Fruit fly (Drosophila melanogaster) whole organism, prepupa: ENCODE data around the gene CG42553.

Experiments
- CG7368 ChIP-seq: fragments of 200-800 bp; sonication (Bioruptor generic); optimal IDR thresholded peaks from 3 replicates; lab custom pipeline; 2016; ENCODE audit warnings: missing biosample characterization, missing genetic modification characterization
- CG8319 ChIP-seq: fragments of 200-800 bp; sonication (Bioruptor generic); optimal IDR thresholded peaks from 3 replicates; lab custom pipeline; 2016; ENCODE audit warnings: missing biosample characterization, missing genetic modification characterization
- Ets96B ChIP-seq: fragments of 200-800 bp; optimal IDR thresholded peaks from 2 replicates; lab custom pipeline; 2019; ENCODE audit warnings: missing biosample characterization, mild to moderate bottlenecking, missing genetic modification characterization, moderate library complexity
- Lpt ChIP-seq: fragments of 200-800 bp; sonication (Bioruptor generic); optimal IDR thresholded peaks from 3 replicates; lab custom pipeline; 2016; ENCODE audit warnings: missing biosample characterization, missing genetic modification characterization
- Met ChIP-seq: fragments of 200-800 bp; sonication (Bioruptor generic); optimal IDR thresholded peaks from 3 replicates; lab custom pipeline; 2016; ENCODE audit warnings: missing biosample characterization, missing genetic modification characterization
- OdsH ChIP-seq: fragments of 200-800 bp; sonication (Bioruptor generic); optimal IDR thresholded peaks from 3 replicates; lab custom pipeline; 2016; ENCODE audit warnings: missing biosample characterization, missing genetic modification characterization
- Smox ChIP-seq: fragments of 200-800 bp; sonication (Bioruptor generic); optimal IDR thresholded peaks from 3 replicates; lab custom pipeline; 2016; ENCODE audit warnings: missing biosample characterization, missing genetic modification characterization
- Sox102F ChIP-seq: fragments of 200-800 bp; sonication (Bioruptor generic); optimal IDR thresholded peaks from 2 replicates; lab custom pipeline; 2016; ENCODE audit warnings: missing biosample characterization, mild to moderate bottlenecking, missing genetic modification characterization
- acj6 ChIP-seq: fragments of 200-800 bp; sonication (Bioruptor generic); optimal IDR thresholded peaks from 3 replicates; lab custom pipeline; 2016; ENCODE audit warnings: missing biosample characterization, missing genetic modification characterization
- fd59A ChIP-seq: fragments of 200-800 bp; sonication (Bioruptor generic); optimal IDR thresholded peaks from 2 replicates; lab custom pipeline; 2017; ENCODE audit warnings: missing biosample characterization, mild to moderate bottlenecking, missing genetic modification characterization, missing genetic modification reagents

DNA sequence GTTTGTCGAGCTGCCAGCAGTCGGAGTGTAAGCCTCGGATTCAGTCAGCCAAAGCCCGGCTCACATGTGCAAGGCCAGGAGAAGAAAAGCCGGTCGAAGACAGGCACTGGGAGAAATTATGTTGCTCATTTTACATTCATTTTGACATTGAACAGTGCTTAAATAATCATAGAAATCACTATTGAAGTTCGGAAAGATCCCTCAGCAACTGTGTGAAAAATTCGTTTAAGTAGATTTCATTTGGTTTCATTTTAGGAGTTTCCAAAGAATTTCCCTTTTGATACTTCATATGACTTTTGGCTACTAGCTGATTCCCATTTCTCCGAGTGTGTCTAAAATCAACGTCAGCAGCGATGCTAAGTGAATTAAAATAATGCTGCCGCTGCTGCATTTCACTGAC is 9.4 kb upstream of the CG42553 start:
- TF ChIP-seq Smox (GFP tag; lab: Kevin White, UChicago) (no peak), CG8319 (GFP tag; lab: Kevin White, UChicago) (peak; percentile 68), CG7368 (peak; percentile 16), Sox102F (GFP tag; lab: Kevin White, UChicago) (peak; percentile 75), fd59A (GFP tag; lab: Kevin White, UChicago) (peak; percentile 43), Lpt (GFP tag; lab: Kevin White, UChicago) (peak; percentile 71), Met (GFP tag; lab: Kevin White, UChicago) (peak; percentile 81), Ets96B (tag; lab: Kevin White, UChicago) (peak; percentile 44), OdsH (GFP tag; lab: Kevin White, UChicago) (peak; percentile 82), acj6 (GFP tag; lab: Kevin White, UChicago) (peak; percentile 74)
